Worm (Caenorhabditis elegans) whole organism, midembryonic: ENCODE data around the gene irld-63.

Experiments used
- T22C8.4 ChIP-seq: fragments of 200-800 bp; sonication (Bioruptor generic); IDR thresholded peaks from 2 replicates; pipeline ENCODE4 v1.3.6; 2022; ENCODE audit warnings: missing genetic modification characterization, missing compliant biosample characterization
- cog-1 ChIP-seq: sonication (generic microtip); optimal IDR thresholded peaks from 2 replicates; lab custom pipeline; 2016; ENCODE audit warnings: missing genetic modification characterization, missing compliant biosample characterization
- flt-1 ChIP-seq: fragments of 200-800 bp; sonication (Bioruptor generic); IDR thresholded peaks from 2 replicates; pipeline ENCODE4 v1.3.6; 2022; ENCODE audit warnings: missing genetic modification characterization, missing compliant biosample characterization
- klf-2 ChIP-seq: fragments of 200-800 bp; sonication (Bioruptor generic); conservative IDR thresholded peaks from 2 replicates; pipeline ENCODE4 v1.3.6; 2022; ENCODE audit warnings: missing genetic modification reagents, missing genetic modification characterization, missing compliant biosample characterization
- med-1 ChIP-seq: sonication (generic microtip); optimal IDR thresholded peaks from 2 replicates; lab custom pipeline; 2017; ENCODE audit warnings: missing genetic modification characterization, mild to moderate bottlenecking, missing compliant biosample characterization, antibody characterized with exemption, missing genetic modification reagents; ENCODE audit not compliant: insufficient read depth
- ref-1 ChIP-seq: fragments of 200-800 bp; sonication (Bioruptor generic); conservative IDR thresholded peaks from 2 replicates; pipeline ENCODE4 v1.3.6; 2022; ENCODE audit warnings: missing genetic modification reagents, missing genetic modification characterization, missing compliant biosample characterization
- tab-1 ChIP-seq: fragments of 200-800 bp; sonication (Bioruptor generic); IDR thresholded peaks from 2 replicates; pipeline ENCODE4 v1.3.6; 2022; ENCODE audit warnings: missing genetic modification characterization, missing compliant biosample characterization
- ztf-23 ChIP-seq: fragments of 200-800 bp; sonication (Bioruptor generic); IDR thresholded peaks from 2 replicates; pipeline ENCODE4 v1.3.6; 2022; ENCODE audit warnings: missing genetic modification reagents, missing genetic modification characterization, missing compliant biosample characterization
- ztf-29 ChIP-seq: fragments of 200-800 bp; sonication (Bioruptor generic); IDR thresholded peaks from 2 replicates; pipeline ENCODE4 v1.3.6; 2022; ENCODE audit warnings: missing genetic modification reagents, missing genetic modification characterization, missing compliant biosample characterization

- TF ChIP-seq flt-1 (GFP tag; lab: Robert Waterston, UW) (no peak), ztf-29 (GFP tag; lab: Robert Waterston, UW) (no peak), ref-1 (no peak), T22C8.4 (GFP tag; lab: Robert Waterston, UW) (peak; percentile 60), klf-2 (GFP tag; lab: Robert Waterston, UW) (no peak), cog-1 (no peak), tab-1 (no peak), ztf-23 (no peak), med-1 (GFP tag; lab: Kevin White, UChicago) (no peak)
These were observed 44.7 kb upstream of the irld-63 start for ce11 chrII:2885518-2886449.
